Fruit fly (Drosophila melanogaster) whole organism, wandering third instar larva: ENCODE data around the gene lds.
A peak's percentile ranks its signal among the peaks of the same experiment; 100 is the strongest.

ENCODE experiments used
- Abd-B ChIP-seq: fragments of >200 bp; optimal IDR thresholded peaks from 2 replicates; lab custom pipeline; 2017; ENCODE audit warnings: missing biosample characterization, missing genetic modification characterization
- CG32264 ChIP-seq: fragments of 200-800 bp; sonication (Bioruptor generic); optimal IDR thresholded peaks from 2 replicates; lab custom pipeline; 2016; ENCODE audit warnings: missing biosample characterization, missing genetic modification characterization
- CG9705 ChIP-seq: fragments of 200-800 bp; sonication (Bioruptor generic); optimal IDR thresholded peaks from 2 replicates; lab custom pipeline; 2018; ENCODE audit warnings: missing biosample characterization, mild to moderate bottlenecking, missing genetic modification characterization
- Dfd ChIP-seq: fragments of >200 bp; optimal IDR thresholded peaks from 2 replicates; lab custom pipeline; 2017; ENCODE audit warnings: missing biosample characterization, missing genetic modification characterization
- Dif ChIP-seq: fragments of 200-275, 200-300 bp; sonication (Bioruptor generic); optimal IDR thresholded peaks from 2 replicates; lab custom pipeline; 2018; ENCODE audit warnings: missing biosample characterization, missing genetic modification characterization; ENCODE audit not compliant: partially characterized antibody
- HLH106 ChIP-seq: fragments of 200-800 bp; optimal IDR thresholded peaks from 3 replicates; lab custom pipeline; 2019; ENCODE audit warnings: missing biosample characterization, mild to moderate bottlenecking, missing genetic modification characterization, moderate library complexity
- Hr78 ChIP-seq: fragments of >200 bp; optimal IDR thresholded peaks from 2 replicates; lab custom pipeline; 2017; ENCODE audit warnings: missing biosample characterization, missing genetic modification characterization
- Hr83 ChIP-seq: fragments of 200-300 bp; sonication (Bioruptor generic); optimal IDR thresholded peaks from 2 replicates; lab custom pipeline; 2016; ENCODE audit warnings: missing biosample characterization, mild to moderate bottlenecking, missing genetic modification characterization, moderate library complexity; ENCODE audit not compliant: poor library complexity, severe bottlenecking
- Mio ChIP-seq: sonication (Bioruptor generic); optimal IDR thresholded peaks from 2 replicates; lab custom pipeline; 2016; ENCODE audit warnings: missing biosample characterization, missing genetic modification characterization
- Myc ChIP-seq: fragments of >200 bp; optimal IDR thresholded peaks from 2 replicates; lab custom pipeline; 2017
- N ChIP-seq: fragments of >200 bp; optimal IDR thresholded peaks from 2 replicates; lab custom pipeline; 2018; ENCODE audit warnings: missing biosample characterization, missing external identifiers, missing genetic modification characterization
- Rel ChIP-seq, 2 experiments: fragments of 200-800 bp; sonication (Bioruptor generic) in 1 of 2; optimal IDR thresholded peaks; 2 replicates in 1 of 2; 3 replicates in 1 of 2; lab custom pipeline; 2016 to 2019; ENCODE audit warnings: mild to moderate bottlenecking in 2 of 2, missing biosample characterization in 2 of 2, missing genetic modification characterization in 2 of 2, moderate library complexity in 1 of 2
- Sp1 ChIP-seq: fragments of 200-800 bp; sonication (Bioruptor generic); optimal IDR thresholded peaks from 3 replicates; lab custom pipeline; 2019; ENCODE audit warnings: missing biosample characterization, mild to moderate bottlenecking, missing genetic modification characterization, moderate library complexity
- Vsx2 ChIP-seq: fragments of 200-300, 225-300 bp; sonication (Bioruptor generic); optimal IDR thresholded peaks from 2 replicates; lab custom pipeline; 2018; ENCODE audit warnings: missing biosample characterization, missing genetic modification characterization; ENCODE audit not compliant: partially characterized antibody
- br ChIP-seq: fragments of 200-800 bp; sonication (Bioruptor generic); optimal IDR thresholded peaks from 2 replicates; lab custom pipeline; 2016; ENCODE audit warnings: missing biosample characterization, missing genetic modification characterization
- brk ChIP-seq: fragments of 200-800 bp; sonication (Bioruptor generic); optimal IDR thresholded peaks from 2 replicates; lab custom pipeline; 2016; ENCODE audit warnings: missing biosample characterization, mild to moderate bottlenecking, missing genetic modification characterization
- dmrt93B ChIP-seq: fragments of 200-800 bp; sonication (Bioruptor generic); optimal IDR thresholded peaks from 2 replicates; lab custom pipeline; 2018; ENCODE audit warnings: missing biosample characterization, mild to moderate bottlenecking, missing genetic modification characterization
- dsf ChIP-seq: sonication (Bioruptor generic); optimal IDR thresholded peaks from 2 replicates; lab custom pipeline; 2016; ENCODE audit warnings: missing biosample characterization, missing genetic modification characterization, borderline replicate concordance
- ey ChIP-seq: fragments of 200-800 bp; sonication (Bioruptor generic); optimal IDR thresholded peaks from 2 replicates; lab custom pipeline; 2016; ENCODE audit warnings: missing biosample characterization, missing genetic modification characterization
- foxo ChIP-seq, 2 experiments: fragments of 200-800 bp; sonication (Bioruptor generic); optimal IDR thresholded peaks; 2 replicates in 1 of 2; 3 replicates in 1 of 2; lab custom pipeline; 2016 to 2017; ENCODE audit warnings: missing biosample characterization in 2 of 2, missing genetic modification characterization in 2 of 2
- fru ChIP-seq: fragments of 200-800 bp; sonication (Bioruptor generic); optimal IDR thresholded peaks from 3 replicates; lab custom pipeline; 2016; ENCODE audit warnings: missing biosample characterization, mild to moderate bottlenecking, missing genetic modification characterization
- h ChIP-seq: fragments of 200-800 bp; sonication (Bioruptor generic); optimal IDR thresholded peaks from 3 replicates; lab custom pipeline; 2016; ENCODE audit warnings: missing biosample characterization, mild to moderate bottlenecking, missing genetic modification characterization
- lola ChIP-seq: fragments of >200 bp; optimal IDR thresholded peaks from 2 replicates; lab custom pipeline; 2017; ENCODE audit warnings: missing biosample characterization, missing genetic modification characterization
- pan ChIP-seq: fragments of >200 bp; optimal IDR thresholded peaks from 2 replicates; lab custom pipeline; 2017
- psq ChIP-seq: fragments of 200-800 bp; sonication (Bioruptor generic); optimal IDR thresholded peaks from 3 replicates; lab custom pipeline; 2017; ENCODE audit warnings: missing biosample characterization, mild to moderate bottlenecking, missing genetic modification characterization, moderate library complexity
- rgr ChIP-seq: fragments of 200-800 bp; sonication (Bioruptor generic); optimal IDR thresholded peaks from 3 replicates; lab custom pipeline; 2016; ENCODE audit warnings: missing biosample characterization, mild to moderate bottlenecking, missing genetic modification characterization
- sage ChIP-seq: fragments of 200-800 bp; sonication (Bioruptor generic); optimal IDR thresholded peaks from 2 replicates; lab custom pipeline; 2016; ENCODE audit warnings: missing biosample characterization, mild to moderate bottlenecking, missing genetic modification characterization
- sv ChIP-seq: fragments of 200-800 bp; sonication (Bioruptor generic); optimal IDR thresholded peaks from 3 replicates; lab custom pipeline; 2016; ENCODE audit warnings: missing biosample characterization, missing genetic modification characterization
- tai ChIP-seq: sonication (Bioruptor generic); optimal IDR thresholded peaks from 2 replicates; lab custom pipeline; 2016; ENCODE audit warnings: missing biosample characterization, missing genetic modification characterization
- usp ChIP-seq: fragments of >200 bp; optimal IDR thresholded peaks from 2 replicates; lab custom pipeline; 2017; ENCODE audit warnings: missing biosample characterization, missing genetic modification characterization

Gene lds

DNA sequence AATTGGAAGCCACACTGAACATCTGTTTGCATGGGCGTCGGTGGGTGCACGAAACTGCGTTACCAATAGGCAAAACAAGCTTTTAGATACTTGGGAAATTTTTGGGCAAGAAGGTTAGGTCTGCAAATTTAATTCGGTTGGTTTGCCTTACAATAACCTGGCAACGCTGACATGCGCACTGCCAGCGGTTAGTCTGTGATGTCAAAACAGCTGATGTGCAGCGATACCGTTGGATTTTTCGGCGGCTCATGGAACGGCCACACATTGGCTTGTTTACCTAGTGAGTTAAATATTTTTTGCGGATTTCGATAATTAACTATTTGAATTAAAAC, 33.4 kb upstream of the lds start, which contains the start of gene ArgRS-m (continued):
- TF ChIP-seq sv (GFP tag; lab: Kevin White, UChicago) (peak; percentile 24), lola (no peak), Abd-B (GFP tag; lab: Kevin White, UChicago) (no peak)
- TF ChIP-seq, all 38 proteins: peak for 22

DNA sequence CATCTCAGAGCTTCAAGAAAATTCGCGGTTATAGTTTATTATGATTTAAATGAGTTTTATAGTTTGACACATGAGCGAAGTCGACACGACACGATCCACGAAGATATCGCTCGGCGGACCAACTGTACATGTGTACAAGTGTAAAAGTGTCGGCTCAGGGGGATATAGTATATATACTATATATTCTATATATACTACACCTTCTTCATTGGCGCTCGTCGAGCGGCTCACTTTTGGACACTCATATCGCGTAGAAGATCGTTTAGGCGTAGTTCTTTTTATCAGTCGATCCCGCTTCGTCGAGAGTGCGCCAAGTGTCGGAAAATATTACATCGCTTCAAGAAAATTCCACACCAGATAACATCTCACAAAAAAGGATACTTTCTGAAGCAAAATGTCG, 29.2 kb upstream of the lds start, which contains the start of gene wtrw:
TSS of gene wtrw (plus strand) at position 301 of the 400 bp plus-strand sequence.
- TF ChIP-seq sv (GFP tag; lab: Kevin White, UChicago) = no peak
- no peak for TF ChIP-seq CG9705 (GFP tag; lab: Kevin White, UChicago)
- TF ChIP-seq Abd-B (GFP tag; lab: Kevin White, UChicago) = no peak
- no peak for TF ChIP-seq ey (GFP tag; lab: Kevin White, UChicago)
- no peak for TF ChIP-seq N (GFP tag; lab: Kevin White, UChicago)
- no peak for TF ChIP-seq sage (GFP tag; lab: Kevin White, UChicago)
- no peak for TF ChIP-seq Vsx2 (GFP tag; lab: Kevin White, UChicago)
- TF ChIP-seq h = no peak
- no peak for TF ChIP-seq Myc
- no peak for TF ChIP-seq dmrt93B
- no peak for TF ChIP-seq Dfd

DNA sequence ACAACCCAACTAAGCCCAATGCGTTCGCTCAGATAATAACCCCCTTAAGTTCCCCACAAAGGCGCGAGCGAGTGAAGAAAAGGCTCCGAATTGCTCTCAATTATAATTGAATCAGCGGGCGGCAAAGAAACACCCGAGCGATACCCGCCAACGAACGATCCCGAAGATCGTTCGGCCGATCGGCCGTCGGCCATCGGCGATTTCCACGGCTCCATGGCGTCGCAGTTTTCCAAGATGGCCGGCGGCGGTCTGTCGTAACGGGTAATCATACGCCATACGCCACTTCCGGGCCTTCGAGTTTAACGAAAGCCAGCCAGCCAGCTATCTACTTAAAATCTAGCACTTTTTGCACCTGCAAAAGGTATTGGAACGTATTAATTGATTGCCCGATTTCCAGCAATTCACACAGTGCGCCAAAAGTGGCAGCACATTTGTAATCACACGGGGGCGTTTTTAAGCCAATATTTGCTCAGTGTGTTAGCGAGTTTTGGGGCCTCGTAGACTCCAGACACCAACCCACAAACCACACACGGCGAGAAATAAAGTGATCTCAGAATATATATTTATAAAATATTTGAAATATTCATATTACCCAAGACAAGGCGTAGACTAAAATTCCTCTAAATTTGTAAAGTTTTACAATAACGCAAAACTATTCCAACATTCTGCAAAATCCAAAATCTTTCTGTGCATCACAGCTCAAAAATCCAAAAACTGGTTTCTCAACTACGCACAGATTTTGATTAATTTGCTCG, 27.8 kb upstream of the lds start:
- no peak for TF ChIP-seq tai
- peak in 1 of 2 experiments; percentile 46 for TF ChIP-seq foxo (GFP tag; optimal IDR thresholded peaks at IDR 0.05; lab: Kevin White, UChicago)
- no peak for TF ChIP-seq sv (GFP tag; lab: Kevin White, UChicago)
- TF ChIP-seq h = peak; percentile 43
- peak; percentile 37 for TF ChIP-seq fru

DNA sequence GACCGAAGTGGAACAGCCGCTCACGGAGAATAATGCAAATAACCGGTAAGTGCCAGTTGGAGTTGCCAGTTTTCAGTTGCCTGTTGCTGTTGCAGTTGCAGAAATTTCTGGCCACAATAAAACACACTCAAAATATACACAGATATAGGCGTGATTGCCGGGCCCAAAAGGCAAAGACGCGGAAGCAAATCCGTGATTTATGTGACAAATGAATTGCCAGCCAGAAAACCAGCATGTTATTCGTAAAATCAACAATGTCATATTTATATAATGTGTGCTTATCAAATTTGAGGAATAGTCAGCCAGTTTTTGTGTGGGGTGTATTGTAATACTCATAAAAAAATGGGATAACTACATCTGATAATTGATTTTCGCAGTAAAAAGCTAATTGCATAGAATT, 25.6 kb upstream of the lds start:
- TF ChIP-seq tai (no peak), Myc (no peak), dmrt93B (no peak), HLH106 (tag; lab: Kevin White, UChicago) (no peak), CG9705 (GFP tag; lab: Kevin White, UChicago) (no peak), Rel (GFP tag; optimal IDR thresholded peaks at IDR 0.05; lab: Kevin White, UChicago) (no peak), Rel (tag; optimal IDR thresholded peaks at IDR 0.05; lab: Kevin White, UChicago) (no peak), Dif (GFP tag; lab: Kevin White, UChicago) (no peak), h (no peak), sv (GFP tag; lab: Kevin White, UChicago) (no peak), br (GFP tag; lab: Kevin White, UChicago) (no peak), psq (GFP tag; lab: Kevin White, UChicago) (no peak), fru (no peak), pan (lab: Kevin White, UChicago) (no peak), Abd-B (GFP tag; lab: Kevin White, UChicago) (no peak), ey (GFP tag; lab: Kevin White, UChicago) (no peak)

DNA sequence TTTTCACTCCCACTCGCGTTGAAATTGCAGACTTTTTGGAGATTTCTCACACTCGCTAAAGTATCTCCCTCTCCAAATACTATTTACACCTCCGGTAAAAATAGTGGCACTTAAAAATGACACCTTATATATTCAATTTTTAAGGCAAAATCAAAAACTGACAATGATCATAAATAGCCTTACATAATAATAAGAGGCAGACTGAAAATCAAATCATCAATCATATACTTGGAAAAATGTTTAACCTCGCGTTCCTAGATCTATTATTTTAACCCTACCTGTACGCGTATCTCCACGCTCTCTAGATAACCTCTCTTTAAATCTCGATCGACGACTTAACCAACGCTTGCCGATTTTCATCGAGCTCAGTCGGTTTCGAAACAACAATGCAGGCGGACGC, 24.8 kb upstream of the lds start:
- TF ChIP-seq brk (no peak), Abd-B (GFP tag; lab: Kevin White, UChicago) (no peak), Dif (GFP tag; lab: Kevin White, UChicago) (no peak), dsf (GFP tag; lab: Kevin White, UChicago) (no peak), fru (peak; percentile 41), h (no peak), psq (GFP tag; lab: Kevin White, UChicago) (no peak), CG32264 (GFP tag; lab: Kevin White, UChicago) (no peak), Hr78 (GFP tag; lab: Kevin White, UChicago) (no peak), Mio (GFP tag; lab: Kevin White, UChicago) (no peak), pan (lab: Kevin White, UChicago) (no peak), usp (GFP tag; lab: Kevin White, UChicago) (no peak), Sp1 (GFP tag; lab: Kevin White, UChicago) (no peak), sv (GFP tag; lab: Kevin White, UChicago) (peak; percentile 19), rgr (GFP tag; lab: Kevin White, UChicago) (no peak), Myc (no peak)

DNA sequence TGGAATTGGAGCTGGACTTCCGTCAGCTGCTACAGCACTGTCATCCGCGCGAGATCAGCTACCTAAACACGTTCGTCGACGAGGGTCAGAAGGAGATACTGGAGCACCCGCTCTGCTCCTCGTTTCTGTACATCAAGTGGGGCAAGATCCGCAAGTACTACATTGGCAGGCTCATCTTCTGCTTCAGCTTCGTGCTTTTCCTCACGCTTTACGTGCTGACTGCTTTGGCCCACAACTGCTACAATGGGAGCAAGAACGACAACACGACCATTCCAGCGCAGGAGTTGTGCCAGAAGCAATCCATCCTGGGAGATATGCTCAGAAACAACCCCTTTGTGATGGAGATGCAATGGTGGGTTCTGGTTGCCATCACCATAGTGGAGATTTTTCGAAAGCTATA, 21.0 kb upstream of the lds start:
- no peak for TF ChIP-seq psq (GFP tag; lab: Kevin White, UChicago)
- no peak for TF ChIP-seq Hr83 (GFP tag; lab: Kevin White, UChicago)
